Fruit fly (Drosophila melanogaster) Kc167 (cell line): ENCODE measurements around the gene CG34303.

ENCODE experiments used
- Myc ChIP-seq: fragments of >200 bp; optimal IDR thresholded peaks from 2 replicates; lab custom pipeline; 2017; ENCODE audit warnings: missing external identifiers
- Sin3A ChIP-seq: fragments of >200 bp; optimal IDR thresholded peaks from 2 replicates; lab custom pipeline; 2018; ENCODE audit warnings: missing external identifiers
- h ChIP-seq: fragments of >200 bp; optimal IDR thresholded peaks from 3 replicates; lab custom pipeline; 2018; ENCODE audit warnings: missing external identifiers
- insv ChIP-seq: fragments of >200 bp; optimal IDR thresholded peaks from 3 replicates; lab custom pipeline; 2018; ENCODE audit warnings: missing external identifiers
- psq ChIP-seq: fragments of >200 bp; optimal IDR thresholded peaks from 2 replicates; lab custom pipeline; 2017; ENCODE audit warnings: missing external identifiers
- ttk ChIP-seq: sonication (Bioruptor generic); optimal IDR thresholded peaks from 2 replicates; lab custom pipeline; 2017; ENCODE audit warnings: missing external identifiers

Gene CG34303

DNA sequence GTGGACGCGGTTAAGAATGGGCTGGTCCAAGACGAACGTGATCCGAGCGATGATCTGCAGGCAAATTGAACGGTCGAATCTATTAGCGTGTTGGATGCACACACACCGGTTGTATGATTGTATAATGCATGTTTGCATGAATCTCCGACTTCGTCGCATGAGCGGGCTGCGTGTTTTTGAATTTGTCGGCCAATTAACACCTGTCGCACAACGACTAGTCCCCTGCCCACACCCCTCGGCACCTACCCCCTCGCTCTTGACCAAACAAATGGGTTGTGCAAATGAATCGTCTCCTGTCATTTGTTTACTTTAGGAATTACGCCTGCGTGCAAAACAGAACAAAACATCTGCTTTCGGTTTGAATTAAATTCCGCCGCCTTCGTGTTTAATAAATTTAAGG is 16.7 kb downstream of the CG34303 start:
- TF ChIP-seq h (lab: Kevin White, UChicago) (no peak), Sin3A (lab: Kevin White, UChicago) (no peak), insv (lab: Kevin White, UChicago) (no peak), psq (lab: Kevin White, UChicago) (no peak), ttk (lab: Kevin White, UChicago) (no peak), Myc (no peak)

DNA sequence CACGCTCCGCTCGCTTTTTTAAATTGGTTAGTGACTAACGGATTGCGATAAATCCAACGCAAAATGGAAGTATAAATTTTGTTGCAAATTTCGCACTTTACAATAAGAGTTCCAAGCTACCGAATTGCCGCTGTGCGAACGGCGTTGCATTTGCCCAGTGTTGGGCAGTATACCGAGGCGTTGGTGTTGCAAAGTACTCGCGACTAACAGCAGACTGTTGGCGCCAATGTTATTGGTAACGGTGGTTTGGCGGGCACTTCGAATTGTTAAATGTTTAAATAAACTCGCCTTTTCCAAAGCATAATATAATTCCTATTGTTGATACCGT is 17.4 kb downstream of the CG34303 start:
- TF ChIP-seq psq (lab: Kevin White, UChicago), result peak; percentile 23
- no peak for TF ChIP-seq ttk (lab: Kevin White, UChicago)

DNA sequence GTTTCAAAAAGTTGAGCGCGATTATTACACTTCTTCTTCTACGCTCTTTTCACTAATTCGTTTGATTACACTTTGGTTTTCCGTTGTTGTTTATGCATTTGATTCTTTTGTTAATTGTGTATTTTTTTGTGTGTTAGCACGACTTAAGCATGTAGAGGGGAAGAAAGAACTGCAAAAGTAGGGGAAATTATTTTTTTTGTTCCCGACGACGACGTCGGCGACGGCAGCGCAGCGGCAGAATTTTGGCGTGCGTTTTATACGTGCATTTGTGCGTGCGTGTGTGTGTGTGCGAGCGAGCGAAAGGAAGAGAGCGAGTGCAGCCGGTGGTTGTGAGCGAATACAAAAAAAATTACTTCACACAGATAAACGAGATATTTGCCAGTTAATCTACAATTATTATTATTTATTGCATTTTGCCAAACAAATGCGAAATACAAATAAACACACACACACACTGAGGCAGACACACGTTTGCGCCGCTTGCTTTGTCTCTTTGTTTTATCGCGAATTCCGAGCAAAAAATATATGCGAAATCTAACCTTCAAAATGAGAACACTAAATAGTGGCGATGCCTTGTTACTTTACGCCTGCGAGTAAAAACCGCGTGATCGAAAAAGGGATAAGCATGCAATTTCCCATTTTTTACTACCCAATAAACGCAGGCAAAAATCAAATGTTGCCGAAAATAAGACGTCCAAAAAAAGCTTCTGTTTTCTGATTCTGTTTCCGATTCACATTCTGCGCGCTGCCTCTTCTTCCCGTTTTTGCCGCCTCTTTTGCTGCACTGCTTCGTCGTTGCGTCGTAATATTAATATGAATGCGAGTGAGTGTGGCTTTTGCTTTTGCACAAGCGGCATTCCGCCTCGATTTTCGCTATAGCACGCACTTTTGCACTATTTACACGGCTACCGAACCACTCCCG is 18.0 kb downstream of the CG34303 start:
- TF ChIP-seq Myc (no peak), ttk (lab: Kevin White, UChicago) (no peak), psq (lab: Kevin White, UChicago) (peak; percentile 69)

DNA sequence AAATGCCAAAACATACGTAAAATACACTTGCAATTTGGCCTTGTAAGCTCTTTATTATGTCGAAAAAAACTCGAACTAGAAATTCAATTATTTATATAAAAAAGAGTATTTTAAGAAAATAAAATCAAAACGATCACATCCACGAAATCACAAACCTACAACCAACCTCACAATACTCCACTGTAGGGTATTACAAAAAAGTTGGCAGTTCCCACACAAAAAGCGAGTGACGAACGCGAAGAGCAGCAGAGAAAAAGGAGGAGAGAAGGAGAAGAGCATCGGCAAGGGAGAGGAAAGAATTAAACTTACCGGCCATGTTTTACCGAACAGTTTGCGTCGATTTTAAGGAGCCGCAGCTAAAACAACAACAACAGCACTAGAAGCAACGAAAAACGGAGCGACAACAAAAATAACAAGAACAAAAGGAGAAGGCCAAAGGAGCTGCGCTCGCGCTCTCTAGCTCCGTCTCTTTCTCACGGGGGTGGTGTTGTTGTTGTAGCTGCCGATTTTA is 18.7 kb downstream of the CG34303 start:
- no peak for TF ChIP-seq Sin3A (lab: Kevin White, UChicago)
- TF ChIP-seq h (lab: Kevin White, UChicago), result no peak
- TF ChIP-seq Myc, result no peak

DNA sequence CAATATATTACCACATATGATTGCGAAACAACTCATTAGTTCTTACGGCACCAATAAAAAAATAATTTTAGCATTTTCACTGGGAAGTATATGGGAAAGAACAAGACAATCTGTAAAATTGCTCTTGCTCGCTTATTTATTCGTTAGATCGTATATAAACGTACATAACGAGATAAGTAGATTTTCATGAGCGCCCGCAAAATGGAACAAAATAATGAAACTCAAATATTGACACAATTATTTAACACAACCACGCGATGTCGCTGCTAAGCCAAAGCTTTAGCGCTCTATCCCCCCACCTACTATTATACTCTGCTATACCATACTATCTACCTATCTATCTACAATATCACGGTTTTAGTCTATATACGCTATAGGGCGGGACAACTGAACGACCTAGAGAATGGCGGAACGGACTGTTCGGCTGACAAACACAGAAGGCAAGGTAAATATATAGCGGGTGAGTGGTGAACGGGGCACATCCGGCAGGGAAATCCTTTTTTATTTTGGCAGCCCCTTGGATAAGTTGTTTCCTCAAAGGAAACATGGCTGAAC is 20.6 kb downstream of the CG34303 start:
- TF ChIP-seq insv (lab: Kevin White, UChicago), result no peak
- no peak for TF ChIP-seq ttk (lab: Kevin White, UChicago)
- no peak for TF ChIP-seq Sin3A (lab: Kevin White, UChicago)
- no peak for TF ChIP-seq psq (lab: Kevin White, UChicago)

DNA sequence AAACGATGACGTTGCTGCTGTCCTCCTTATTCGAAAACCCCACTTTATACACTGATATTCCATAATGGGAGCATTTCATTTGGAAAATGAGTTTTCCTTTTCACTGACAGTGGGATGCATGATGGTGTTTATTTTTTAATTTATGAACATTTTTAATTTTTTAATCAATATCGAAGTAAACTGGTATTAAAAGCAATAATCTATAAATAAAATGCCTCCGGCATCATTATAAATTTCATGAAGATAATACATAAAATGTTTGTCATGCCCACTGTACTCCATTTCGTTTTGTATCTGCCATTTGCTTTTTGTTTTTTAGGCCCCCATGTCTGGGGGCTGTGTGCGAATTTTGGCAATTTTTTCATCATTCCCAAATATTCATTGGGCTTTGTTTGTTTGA is 21.6 kb downstream of the CG34303 start:
- no peak for TF ChIP-seq Myc
- TF ChIP-seq h (lab: Kevin White, UChicago), result no peak
- no peak for TF ChIP-seq ttk (lab: Kevin White, UChicago)
- no peak for TF ChIP-seq Sin3A (lab: Kevin White, UChicago)
- no peak for TF ChIP-seq psq (lab: Kevin White, UChicago)
- no peak for TF ChIP-seq insv (lab: Kevin White, UChicago)

DNA sequence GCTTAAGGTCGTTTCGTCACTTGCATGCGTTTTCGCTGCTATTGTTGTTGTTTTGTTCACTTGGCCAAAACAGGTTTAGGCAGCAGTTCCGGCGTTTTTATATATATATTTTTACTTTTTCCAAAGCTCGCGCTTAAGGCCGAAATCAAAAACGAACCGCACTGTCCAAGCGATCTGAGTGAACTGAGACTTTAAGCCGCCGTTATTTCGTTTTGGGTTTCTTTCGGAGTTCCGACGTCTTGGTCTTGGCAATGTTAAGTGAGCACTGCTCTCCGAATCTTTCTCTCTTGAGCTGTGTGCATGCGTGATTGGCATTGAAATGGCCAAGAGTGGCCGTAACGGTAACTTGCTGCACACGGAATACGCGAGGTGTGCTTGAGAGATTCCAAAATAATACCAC is 26.2 kb downstream of the CG34303 start, which contains the start of gene knk:
Gene knk (minus strand): TSS at position 188 of the 400 bp plus-strand sequence.
- TF ChIP-seq psq (lab: Kevin White, UChicago) (no peak), h (lab: Kevin White, UChicago) (no peak), insv (lab: Kevin White, UChicago) (no peak), Myc (no peak), Sin3A (lab: Kevin White, UChicago) (no peak), ttk (lab: Kevin White, UChicago) (no peak)

DNA sequence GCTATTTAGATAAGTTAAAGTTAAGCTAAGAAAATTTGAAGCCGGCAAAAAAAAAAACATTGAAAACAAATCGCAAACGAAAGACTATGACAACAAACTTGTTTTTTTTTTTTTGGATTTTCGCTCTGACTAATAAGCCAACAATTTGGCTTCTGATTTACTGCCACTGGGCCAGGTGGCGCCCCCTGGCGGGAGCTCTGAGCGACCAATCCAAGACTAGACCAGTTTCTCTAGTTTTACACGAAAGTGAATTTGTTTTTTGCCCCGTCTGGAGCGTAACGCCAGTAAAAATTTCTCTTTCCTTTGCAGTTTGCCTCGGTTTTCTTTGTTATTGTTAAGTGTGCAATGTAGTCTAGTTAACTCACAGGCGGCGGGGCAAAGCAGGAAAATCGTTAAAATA is 26.9 kb downstream of the CG34303 start:
- no peak for TF ChIP-seq psq (lab: Kevin White, UChicago)
- TF ChIP-seq insv (lab: Kevin White, UChicago), result no peak
- no peak for TF ChIP-seq Myc
- TF ChIP-seq Sin3A (lab: Kevin White, UChicago), result no peak

DNA sequence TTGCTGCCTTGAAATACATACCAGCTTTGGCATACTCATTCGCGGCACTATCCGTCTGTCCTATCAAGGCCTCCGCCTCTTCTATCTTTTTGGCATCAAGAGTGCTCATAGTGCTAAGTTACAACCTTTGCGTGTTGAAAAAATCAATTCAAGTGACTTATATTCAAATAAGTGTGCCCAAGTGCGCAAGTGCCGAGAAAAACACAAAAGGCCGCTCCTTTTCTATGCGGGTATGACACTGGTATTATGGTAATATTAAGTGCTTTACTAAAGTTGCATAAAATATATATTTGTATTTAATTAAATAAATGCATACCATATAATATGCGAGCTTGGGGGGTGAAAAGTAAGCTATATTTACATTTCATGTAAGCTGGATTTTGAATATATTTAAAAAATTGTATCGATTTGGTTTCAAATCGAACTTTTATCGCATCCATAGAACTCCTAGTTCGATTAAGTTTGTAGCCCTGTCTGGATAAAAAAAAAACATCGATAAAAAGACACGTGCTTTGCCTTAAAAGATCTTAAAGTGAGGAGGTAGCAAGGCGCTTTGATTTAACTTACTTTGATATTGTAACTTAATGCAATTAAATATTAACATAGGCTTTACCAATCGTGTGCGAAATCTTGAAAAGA is 30.3 kb downstream of the CG34303 start, which contains the start of the genes gammaSnap2 and ATPsynepsilonL:
Gene gammaSnap2 (minus strand): TSS at position 135 of the 639 bp plus-strand sequence.
Gene ATPsynepsilonL (plus strand): TSS at position 508 of the 639 bp plus-strand sequence.
- TF ChIP-seq ttk (lab: Kevin White, UChicago), result no peak
- no peak for TF ChIP-seq h (lab: Kevin White, UChicago)
- no peak for TF ChIP-seq Myc
- TF ChIP-seq psq (lab: Kevin White, UChicago), result no peak
- TF ChIP-seq insv (lab: Kevin White, UChicago), result no peak
- TF ChIP-seq Sin3A (lab: Kevin White, UChicago), result no peak

DNA sequence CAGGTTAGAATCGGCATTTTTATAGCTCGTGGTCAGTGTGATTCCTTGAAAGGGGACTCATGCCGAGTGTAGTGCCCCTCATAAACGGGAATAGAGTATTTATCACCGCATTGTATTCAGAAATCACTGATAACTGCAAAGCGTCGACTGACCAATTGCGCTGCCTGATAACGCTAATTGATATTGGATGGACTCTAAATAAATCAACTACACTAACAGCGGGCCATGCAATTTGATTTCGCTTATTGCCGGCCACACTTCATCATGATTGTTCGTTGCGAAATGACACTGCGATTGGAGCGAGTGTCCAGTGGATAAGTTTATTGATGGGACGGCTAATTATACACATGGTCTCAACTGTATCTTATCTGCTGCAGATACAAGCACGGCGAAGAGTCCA is 32.1 kb downstream of the CG34303 start:
- no peak for TF ChIP-seq insv (lab: Kevin White, UChicago)

DNA sequence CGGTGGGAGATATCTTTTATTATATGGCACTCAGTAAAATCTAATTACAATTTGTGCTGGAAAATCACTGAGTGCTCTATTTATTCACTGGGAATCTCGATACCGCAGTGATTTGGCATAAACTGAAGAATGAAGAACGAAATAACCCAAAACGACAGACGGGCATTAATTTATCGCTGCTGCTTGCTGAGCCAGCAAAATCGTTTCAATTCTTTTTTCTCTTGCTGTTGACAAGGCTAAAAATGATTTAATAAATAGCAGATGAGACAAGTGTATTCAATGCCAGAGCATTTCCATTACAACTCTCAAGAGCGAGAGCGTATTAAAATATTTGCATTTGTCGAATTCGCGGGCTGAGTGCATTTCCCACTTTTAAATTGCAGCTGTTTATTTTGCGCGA is 35.9 kb downstream of the CG34303 start:
- no peak for TF ChIP-seq psq (lab: Kevin White, UChicago)
- no peak for TF ChIP-seq Myc
- no peak for TF ChIP-seq h (lab: Kevin White, UChicago)
- no peak for TF ChIP-seq Sin3A (lab: Kevin White, UChicago)
- no peak for TF ChIP-seq ttk (lab: Kevin White, UChicago)
- no peak for TF ChIP-seq insv (lab: Kevin White, UChicago)

DNA sequence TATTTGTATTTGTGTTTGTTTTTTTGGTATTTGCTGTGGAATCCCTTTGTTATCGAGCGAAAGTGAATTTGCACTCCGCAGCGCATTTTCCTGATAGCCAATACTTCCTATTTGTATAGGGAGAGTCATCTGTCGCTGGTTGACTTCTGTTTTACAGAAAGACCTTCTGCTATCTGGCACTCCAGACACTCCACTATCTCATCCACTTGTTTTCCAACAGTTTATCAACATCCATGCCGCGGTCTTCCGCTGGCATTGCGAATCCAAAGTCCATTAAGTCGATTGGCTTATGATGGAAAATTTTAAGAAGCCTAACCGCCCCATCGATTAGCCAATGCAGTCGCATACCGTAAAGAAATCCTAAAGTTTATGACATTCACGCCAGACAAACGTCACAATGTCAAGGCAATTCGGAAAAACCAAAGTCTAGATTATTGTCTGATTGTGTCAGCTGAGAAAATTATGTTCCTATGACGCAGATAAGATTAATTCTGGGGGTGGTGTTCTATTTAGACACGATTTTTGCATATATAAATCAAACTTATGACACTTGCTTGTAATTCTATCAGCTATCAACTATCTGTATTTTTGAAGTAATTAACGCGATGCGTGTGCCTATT is 36.7 kb downstream of the CG34303 start:
- TF ChIP-seq Sin3A (lab: Kevin White, UChicago) (no peak), insv (lab: Kevin White, UChicago) (no peak), h (lab: Kevin White, UChicago) (no peak), ttk (lab: Kevin White, UChicago) (no peak), Myc (no peak), psq (lab: Kevin White, UChicago) (no peak)
